Worm (Caenorhabditis elegans) whole organism, L4/young adult: ENCODE measurements around the gene syp-1.

Experiments used
- W03F9.2 ChIP-seq: fragments of 150-350 bp; optimal IDR thresholded peaks from 2 replicates; lab custom pipeline; 2014; ENCODE audit warnings: missing biosample characterization, missing genetic modification characterization
- him-1 ChIP-seq: sonication (generic microtip); optimal IDR thresholded peaks from 2 replicates; lab custom pipeline; 2016; ENCODE audit warnings: missing genotype, missing genetic modification reagents, missing genetic modification characterization, missing compliant biosample characterization

- TF ChIP-seq him-1 (no peak), W03F9.2 (tag; lab: Kevin White, UChicago) (no peak)
Observed at ce11 chrV:16446191-16446590, 42.1 kb downstream of the syp-1 start.
